Worm (Caenorhabditis elegans): Measurements from ENCODE around the gene Y77E11A.8.
A peak's percentile ranks its signal among the peaks of the same experiment; 100 is the strongest.

The Y77E11A.8 gene

ce11 chrIV:1455006-1455405 lies 30.1 kb upstream of the Y77E11A.8 start (continued):
- TF ChIP-seq ceh-32 (tag; optimal IDR thresholded peaks at IDR 0.05; ENCODE audit: poor library complexity), result no peak
- no peak for TF ChIP-seq zfp-2 (tag; optimal IDR thresholded peaks at IDR 0.05)
- no peak for TF ChIP-seq nhr-42 (GFP tag; IDR thresholded peaks at IDR 0.05)
- peak; percentile 77 for TF ChIP-seq dmd-6 (GFP tag; IDR thresholded peaks at IDR 0.05)
- TF ChIP-seq ceh-44 (GFP tag; IDR thresholded peaks at IDR 0.05), result no peak
- TF ChIP-seq zip-11 (GFP tag; IDR thresholded peaks at IDR 0.05), result no peak
- no peak for TF ChIP-seq egl-27 (tag; optimal IDR thresholded peaks at IDR 0.05)
- TF ChIP-seq F10B5.3 (tag; optimal IDR thresholded peaks at IDR 0.05), result no peak
- TF ChIP-seq dpl-1 (GFP tag; optimal IDR thresholded peaks at IDR 0.05), result no peak
- no peak for TF ChIP-seq daf-8 (GFP tag; IDR thresholded peaks at IDR 0.05)
- TF ChIP-seq D1046.2 (GFP tag; IDR thresholded peaks at IDR 0.05), result no peak
- TF ChIP-seq F37D6.2 (tag; optimal IDR thresholded peaks at IDR 0.05), result no peak
- peak in 1 of 2 experiments; percentile 41 for TF ChIP-seq mdl-1 (tag; optimal IDR thresholded peaks at IDR 0.05)
- TF ChIP-seq fkh-10 (GFP tag; optimal IDR thresholded peaks at IDR 0.05), result no peak
- TF ChIP-seq ztf-7 (tag; optimal IDR thresholded peaks at IDR 0.05), result no peak
- TF ChIP-seq ceh-20 (GFP tag; IDR thresholded peaks at IDR 0.05), result no peak
- no peak for TF ChIP-seq lim-7 (GFP tag; IDR thresholded peaks at IDR 0.05)
- TF ChIP-seq ceh-82 (tag; optimal IDR thresholded peaks at IDR 0.05), result no peak
- no peak for TF ChIP-seq vab-7 (GFP tag; IDR thresholded peaks at IDR 0.05)
- TF ChIP-seq pqm-1 (tag; optimal IDR thresholded peaks at IDR 0.05), result peak; percentile 65
- peak; percentile 29 for TF ChIP-seq mes-2 (tag; optimal IDR thresholded peaks at IDR 0.05; ENCODE audit: poor library complexity, severe bottlenecking)
- no peak for TF ChIP-seq dmd-8 (GFP tag; IDR thresholded peaks at IDR 0.05)
- no peak for TF ChIP-seq fos-1 (tag; optimal IDR thresholded peaks at IDR 0.05)
- no peak for TF ChIP-seq hif-1 (tag; optimal IDR thresholded peaks at IDR 0.05)
- TF ChIP-seq lin-38 (GFP tag; IDR thresholded peaks at IDR 0.05), result peak; percentile 31; the same call in 1 of the 2 replicates
- no peak for TF ChIP-seq gei-8 (GFP tag; optimal IDR thresholded peaks at IDR 0.05)
- no peak for TF ChIP-seq ceh-62 (tag; optimal IDR thresholded peaks at IDR 0.05)

- no peak for TF ChIP-seq ctbp-1 (GFP tag; IDR thresholded peaks at IDR 0.05)
- TF ChIP-seq zag-1 (tag; optimal IDR thresholded peaks at IDR 0.05), result no peak
- peak; percentile 80 for TF ChIP-seq mxl-3 (GFP tag; optimal IDR thresholded peaks at IDR 0.05)
- TF ChIP-seq ceh-28 (tag; optimal IDR thresholded peaks at IDR 0.05), result no peak
- TF ChIP-seq vab-7 (GFP tag; IDR thresholded peaks at IDR 0.05), result no peak
- no peak for TF ChIP-seq nhr-25 (tag; optimal IDR thresholded peaks at IDR 0.05; ENCODE audit: borderline replicate concordance, insufficient read depth)
- no peak for TF ChIP-seq madf-9 (GFP tag; conservative IDR thresholded peaks at IDR 0.05)
- TF ChIP-seq F37D6.2 (tag; optimal IDR thresholded peaks at IDR 0.05), result no peak
- no peak for TF ChIP-seq egl-27 (tag; optimal IDR thresholded peaks at IDR 0.05)
- peak; percentile 2 for TF ChIP-seq cey-2 (tag; optimal IDR thresholded peaks at IDR 0.05; ENCODE audit: borderline replicate concordance, insufficient read depth)
- no peak for TF ChIP-seq duxl-1 (tag; optimal IDR thresholded peaks at IDR 0.05; ENCODE audit: poor library complexity)
- peak; percentile 17 for TF ChIP-seq pqm-1 (tag; optimal IDR thresholded peaks at IDR 0.05)
- no peak for TF ChIP-seq nhr-76 (tag; optimal IDR thresholded peaks at IDR 0.05)
- TF ChIP-seq F26F4.8 (GFP tag; conservative IDR thresholded peaks at IDR 0.05), result no peak
- no peak for TF ChIP-seq attf-4 (tag; optimal IDR thresholded peaks at IDR 0.05)
- TF ChIP-seq nhr-48 (tag; optimal IDR thresholded peaks at IDR 0.05), result peak; percentile 80
- no peak for TF ChIP-seq snpc-1.2 (GFP tag; IDR thresholded peaks at IDR 0.05)
- TF ChIP-seq hif-1 (tag; optimal IDR thresholded peaks at IDR 0.05), result no peak
- no peak for TF ChIP-seq ces-1 (GFP tag; optimal IDR thresholded peaks at IDR 0.05)
- TF ChIP-seq ceh-20 (GFP tag; IDR thresholded peaks at IDR 0.05), result no peak; the same call in 1 of the 2 replicates
- TF ChIP-seq lin-39 (tag; optimal IDR thresholded peaks at IDR 0.05), result no peak
- no peak for TF ChIP-seq aha-1 (tag)
- no peak for TF ChIP-seq F49E8.2 (tag; optimal IDR thresholded peaks at IDR 0.05; ENCODE audit: borderline replicate concordance)
- TF ChIP-seq daf-8 (GFP tag; IDR thresholded peaks at IDR 0.05), result no peak
- no peak for TF ChIP-seq lin-15B (tag; optimal IDR thresholded peaks at IDR 0.05)
- TF ChIP-seq ZK546.5 (tag; optimal IDR thresholded peaks at IDR 0.05), result no peak
- no peak for TF ChIP-seq Y75B8A.6 (GFP tag; IDR thresholded peaks at IDR 0.05)
- TF ChIP-seq lsy-2 (tag; optimal IDR thresholded peaks at IDR 0.05), result peak in 1 of 2 experiments; percentile 53
- TF ChIP-seq tra-1 (GFP tag; IDR thresholded peaks at IDR 0.05), result peak; percentile 32; the same call in 1 of the 2 replicates
- TF ChIP-seq nhr-10 (tag; optimal IDR thresholded peaks at IDR 0.05), result no peak
- no peak for TF ChIP-seq spr-1 (tag; optimal IDR thresholded peaks at IDR 0.05)
Observed at ce11 chrIV:1454194-1454593, 29.3 kb upstream of the Y77E11A.8 start.

Data from whole organism, L4 larva.